Fruit fly (Drosophila melanogaster): ENCODE measurements around the gene CG42237.

DNA sequence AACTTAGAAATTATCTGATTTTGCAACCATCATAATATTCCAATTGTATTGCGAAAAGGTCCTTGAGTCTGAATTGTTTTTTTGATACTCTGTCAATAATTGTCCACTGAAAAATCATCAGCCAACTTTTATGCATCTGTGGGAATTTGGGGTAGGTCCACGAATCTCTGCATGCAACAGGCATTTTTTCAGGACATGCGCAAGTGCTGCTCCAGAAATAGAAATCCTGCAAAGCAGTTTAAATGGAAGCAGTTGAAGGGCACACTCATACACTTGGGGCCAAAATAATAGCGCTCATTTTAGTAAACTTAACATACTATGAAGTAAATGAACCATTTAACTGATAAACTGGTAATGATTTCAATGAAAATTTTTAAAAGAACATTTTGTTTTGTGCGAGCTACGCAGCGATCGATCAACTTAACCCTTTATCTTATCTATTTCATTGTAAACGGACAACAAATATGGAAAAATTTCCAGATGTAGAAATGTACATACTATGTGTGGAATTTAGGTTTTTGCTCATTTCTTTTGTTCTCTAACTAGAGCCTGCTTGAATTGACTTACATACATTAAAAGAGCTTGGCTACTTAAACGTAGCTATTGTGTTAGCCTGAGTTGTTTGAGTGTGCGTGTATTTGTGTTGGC is 15.4 kb downstream of the CG42237 start:
- no peak for TF ChIP-seq Hnf4 (GFP tag; optimal IDR thresholded peaks at IDR 0.05)
- TF ChIP-seq dmrt93B (GFP tag; optimal IDR thresholded peaks at IDR 0.05), result peak; percentile 14
- no peak for TF ChIP-seq psq (GFP tag; optimal IDR thresholded peaks at IDR 0.05)
- TF ChIP-seq fru (GFP tag; optimal IDR thresholded peaks at IDR 0.05), result peak; percentile 41
- TF ChIP-seq Dfd (GFP tag; optimal IDR thresholded peaks at IDR 0.05), result no peak
- TF ChIP-seq Hr83 (GFP tag; optimal IDR thresholded peaks at IDR 0.05; ENCODE audit: poor library complexity, severe bottlenecking), result no peak
- no peak for TF ChIP-seq brk (GFP tag; optimal IDR thresholded peaks at IDR 0.05)
- TF ChIP-seq Vsx2 (GFP tag; optimal IDR thresholded peaks at IDR 0.05; ENCODE audit: partially characterized antibody), result no peak

Measured in whole organism, wandering third instar larva.